Fruit fly (Drosophila melanogaster) S2 (cell line): ENCODE results near the gene CG42460.

Experiments
- CG8478 ChIP-seq: fragments of >200 bp; optimal IDR thresholded peaks from 2 replicates; lab custom pipeline; 2018
- CTCF ChIP-seq, 2 experiments: fragments of >200 bp; optimal IDR thresholded peaks; 2 replicates each; lab custom pipeline; 2018

- TF ChIP-seq CG8478 (lab: Kevin White, UChicago) (no peak), CTCF (optimal IDR thresholded peaks at IDR 0.05; lab: Kevin White, UChicago) (no peak)
Measured at dm6 chr2L:3438078-3438477, 49.8 kb upstream of the CG42460 start.
